Fruit fly (Drosophila melanogaster) whole organism, embryonic: ENCODE measurements around the gene Hrs.
A peak's percentile ranks its signal among the peaks of the same experiment; 100 is the strongest.

Experiments
- Abd-B ChIP-seq: fragments of 200-800 bp; sonication (Bioruptor generic); optimal IDR thresholded peaks from 2 replicates; lab custom pipeline; 2018; ENCODE audit warnings: missing biosample characterization, mild to moderate bottlenecking, missing genetic modification characterization, moderate library complexity
- Adf1 ChIP-seq: fragments of 200-800 bp; sonication (Bioruptor generic); IDR thresholded peaks from 2 replicates; pipeline ENCODE4 v1.3.6; 2022; ENCODE audit warnings: missing biosample characterization, missing genetic modification characterization
- Aef1 ChIP-seq: fragments of 200-800 bp; sonication (Bioruptor generic); IDR thresholded peaks from 3 replicates; pipeline ENCODE4 v1.3.6; 2022; ENCODE audit warnings: missing biosample characterization, missing genetic modification characterization
- CG10959 ChIP-seq: fragments of 200-800 bp; sonication (Bioruptor generic); IDR thresholded peaks from 2 replicates; pipeline ENCODE4 v1.3.6; 2022; ENCODE audit warnings: missing biosample characterization, missing genetic modification characterization
- CG12071 ChIP-seq: fragments of 200-800 bp; sonication (Bioruptor generic); optimal IDR thresholded peaks from 3 replicates; lab custom pipeline; 2018; ENCODE audit warnings: missing biosample characterization, mild to moderate bottlenecking, missing genetic modification characterization
- CG12104 ChIP-seq: fragments of 200-800 bp; sonication (Bioruptor generic); optimal IDR thresholded peaks from 3 replicates; lab custom pipeline; 2016; ENCODE audit warnings: missing biosample characterization, missing genetic modification characterization
- CG1233 ChIP-seq: fragments of 200-800 bp; sonication (Bioruptor generic); optimal IDR thresholded peaks from 4 replicates; lab custom pipeline; 2018; ENCODE audit warnings: missing biosample characterization, mild to moderate bottlenecking, missing genetic modification characterization
- CG12391 ChIP-seq: fragments of 200-800 bp; sonication (Bioruptor generic); optimal IDR thresholded peaks from 3 replicates; lab custom pipeline; 2018; ENCODE audit warnings: missing biosample characterization, mild to moderate bottlenecking, missing genetic modification characterization, moderate library complexity
- CG13624 ChIP-seq: fragments of 200-800 bp; sonication (Bioruptor generic); optimal IDR thresholded peaks from 2 replicates; lab custom pipeline; 2016; ENCODE audit warnings: missing biosample characterization, missing genetic modification characterization
- CG14710 ChIP-seq: fragments of 200-800 bp; sonication (Bioruptor generic); optimal IDR thresholded peaks from 3 replicates; lab custom pipeline; 2019; ENCODE audit warnings: missing biosample characterization, mild to moderate bottlenecking, missing genetic modification characterization, moderate library complexity
- CG17385 ChIP-seq: fragments of 200-800 bp; sonication (Bioruptor generic); optimal IDR thresholded peaks from 3 replicates; lab custom pipeline; 2018; ENCODE audit warnings: missing biosample characterization, mild to moderate bottlenecking, missing genetic modification characterization
- CG17612 ChIP-seq: fragments of 200-800 bp; sonication (Bioruptor generic); IDR thresholded peaks from 2 replicates; pipeline ENCODE4 v1.3.6; 2022; ENCODE audit warnings: missing biosample characterization, missing genetic modification characterization
- CG18011 ChIP-seq: fragments of 200-800 bp; sonication (Bioruptor generic); optimal IDR thresholded peaks from 2 replicates; lab custom pipeline; 2017; ENCODE audit warnings: missing biosample characterization, missing genetic modification characterization, mild to moderate bottlenecking, moderate library complexity, missing genotype
- CG18262 ChIP-seq: fragments of 200-800 bp; optimal IDR thresholded peaks from 3 replicates; lab custom pipeline; 2019; ENCODE audit warnings: missing biosample characterization, mild to moderate bottlenecking, missing genetic modification characterization, moderate library complexity
- CG2120 ChIP-seq: fragments of 200-800 bp; sonication (Bioruptor generic); optimal IDR thresholded peaks from 3 replicates; lab custom pipeline; 2016; ENCODE audit warnings: missing biosample characterization, missing genetic modification characterization
- CG32532 ChIP-seq: fragments of 200-800 bp; sonication (Bioruptor generic); IDR thresholded peaks from 2 replicates; pipeline ENCODE4 v1.3.6; 2022; ENCODE audit warnings: missing biosample characterization, missing genetic modification characterization
- CG4328 ChIP-seq: fragments of 200-800 bp; sonication (Bioruptor generic); optimal IDR thresholded peaks from 3 replicates; lab custom pipeline; 2017; ENCODE audit warnings: missing biosample characterization, missing genetic modification reagents, missing genetic modification characterization
- CG6654 ChIP-seq: fragments of 200-800 bp; sonication (Bioruptor generic); optimal IDR thresholded peaks from 2 replicates; lab custom pipeline; 2017; ENCODE audit warnings: missing biosample characterization, mild to moderate bottlenecking, missing genetic modification characterization
- CG6765 ChIP-seq: fragments of 200-800 bp; sonication (Bioruptor generic); optimal IDR thresholded peaks from 3 replicates; lab custom pipeline; 2017; ENCODE audit warnings: missing biosample characterization, mild to moderate bottlenecking, missing genetic modification characterization
- CG6854 ChIP-seq: fragments of 200-800 bp; sonication (Bioruptor generic); optimal IDR thresholded peaks from 3 replicates; lab custom pipeline; 2017; ENCODE audit warnings: missing biosample characterization, mild to moderate bottlenecking, missing genetic modification characterization
- CTCF ChIP-seq: fragments of 200-800 bp; sonication (Bioruptor generic); optimal IDR thresholded peaks from 2 replicates; lab custom pipeline; 2017; ENCODE audit warnings: missing biosample characterization, mild to moderate bottlenecking, missing genetic modification characterization, moderate library complexity
- HLHmδ ChIP-seq: fragments of 200-800 bp; sonication (Bioruptor generic); optimal IDR thresholded peaks from 2 replicates; lab custom pipeline; 2018; ENCODE audit warnings: missing biosample characterization, mild to moderate bottlenecking, missing genetic modification characterization, moderate library complexity
- Hr39 ChIP-seq: fragments of >200 bp; optimal IDR thresholded peaks from 2 replicates; lab custom pipeline; 2017
- Hsf ChIP-seq: fragments of 200-800 bp; sonication (Bioruptor generic); optimal IDR thresholded peaks from 3 replicates; lab custom pipeline; 2016; ENCODE audit warnings: missing biosample characterization, missing genetic modification characterization
- Kr ChIP-seq: fragments of 200-800 bp; sonication (Bioruptor generic); optimal IDR thresholded peaks from 2 replicates; lab custom pipeline; 2017; ENCODE audit warnings: missing biosample characterization, mild to moderate bottlenecking, missing genetic modification characterization
- Med ChIP-seq: fragments of 200-800 bp; sonication (Bioruptor generic); peaks from one replicate; lab custom pipeline; 2016; ENCODE audit warnings: missing biosample characterization, missing genetic modification characterization, mild to moderate bottlenecking, inconsistent platforms, moderate library complexity
- Mrtf ChIP-seq: fragments of 200-800 bp; sonication (Bioruptor generic); IDR thresholded peaks from 3 replicates; pipeline ENCODE4 v1.3.6; 2022; ENCODE audit warnings: missing biosample characterization, missing genetic modification characterization
- Myb ChIP-seq: fragments of 200-800 bp; sonication (Bioruptor generic); optimal IDR thresholded peaks from 2 replicates; lab custom pipeline; 2016; ENCODE audit warnings: missing biosample characterization, missing genetic modification characterization
- PHDP ChIP-seq: fragments of 200-800 bp; sonication (Bioruptor generic); optimal IDR thresholded peaks from 3 replicates; lab custom pipeline; 2018; ENCODE audit warnings: missing biosample characterization, mild to moderate bottlenecking, missing genetic modification characterization, moderate library complexity
- Side ChIP-seq: fragments of 200-800 bp; sonication (Bioruptor generic); optimal IDR thresholded peaks from 2 replicates; lab custom pipeline; 2016; ENCODE audit warnings: missing biosample characterization, missing genetic modification characterization
- TFAM ChIP-seq: fragments of 200-800 bp; sonication (Bioruptor generic); optimal IDR thresholded peaks from 2 replicates; lab custom pipeline; 2017; ENCODE audit warnings: missing biosample characterization, missing genetic modification characterization, inconsistent platforms
- Xbp1 ChIP-seq: fragments of 200-800 bp; sonication (Bioruptor generic); optimal IDR thresholded peaks from 3 replicates; lab custom pipeline; 2016; ENCODE audit warnings: missing biosample characterization, mild to moderate bottlenecking, missing genetic modification characterization
- ato ChIP-seq: fragments of 200-800 bp; sonication (Bioruptor generic); IDR thresholded peaks from 2 replicates; pipeline ENCODE4 v1.3.6; 2022; ENCODE audit warnings: missing biosample characterization, missing genetic modification characterization; ENCODE audit not compliant: partially characterized antibody
- caup ChIP-seq: fragments of 200-800 bp; sonication (Bioruptor generic); optimal IDR thresholded peaks from 3 replicates; lab custom pipeline; 2017; ENCODE audit warnings: missing biosample characterization, mild to moderate bottlenecking, missing genetic modification characterization, moderate library complexity; ENCODE audit not compliant: severe bottlenecking
- crc ChIP-seq: fragments of 200-800 bp; sonication (Bioruptor generic); optimal IDR thresholded peaks from 2 replicates; lab custom pipeline; 2016; ENCODE audit warnings: missing biosample characterization, missing genetic modification characterization
- eve ChIP-seq, 2 experiments: fragments of >200 bp; optimal IDR thresholded peaks; 2 replicates each; lab custom pipeline; 2017; ENCODE audit warnings: missing biosample characterization in 2 of 2, missing genetic modification characterization in 2 of 2
- fru ChIP-seq: fragments of >200 bp; optimal IDR thresholded peaks from 2 replicates; lab custom pipeline; 2017
- gce ChIP-seq: fragments of 200-800 bp; sonication (Bioruptor generic); IDR thresholded peaks from 3 replicates; pipeline ENCODE4 v1.3.6; 2022; ENCODE audit warnings: missing biosample characterization, missing genetic modification characterization
- hkb ChIP-seq, 2 experiments: fragments of 200-800 bp in 1 of 2; fragments of >200 bp in 1 of 2; sonication (Bioruptor generic) in 1 of 2; IDR thresholded peaks in 1 of 2; optimal IDR thresholded peaks in 1 of 2; 2 replicates each; pipeline versions ENCODE4 v1.3.6 to Lab custom; 2017 to 2022; ENCODE audit warnings: missing biosample characterization in 1 of 2, missing genetic modification characterization in 1 of 2
- kni ChIP-seq: fragments of 200-800 bp; sonication (Bioruptor generic); optimal IDR thresholded peaks from 3 replicates; lab custom pipeline; 2017; ENCODE audit warnings: mild to moderate bottlenecking, missing biosample characterization, missing genetic modification reagents, missing genetic modification characterization
- lab ChIP-seq: fragments of 200-800 bp; sonication (Bioruptor generic); optimal IDR thresholded peaks from 3 replicates; lab custom pipeline; 2017; ENCODE audit warnings: missing biosample characterization, missing genetic modification characterization, mild to moderate bottlenecking, moderate library complexity, missing genetic modification reagents
- so ChIP-seq: fragments of 200-800 bp; sonication (Bioruptor generic); IDR thresholded peaks from 3 replicates; pipeline ENCODE4 v1.3.6; 2022; ENCODE audit warnings: missing biosample characterization, missing genetic modification characterization
- ssp ChIP-seq: fragments of 200-800 bp; sonication (Bioruptor generic); IDR thresholded peaks from 2 replicates; pipeline ENCODE4 v1.3.6; 2022; ENCODE audit warnings: missing biosample characterization, missing genetic modification characterization
- tx ChIP-seq: fragments of 200-800 bp; sonication (Bioruptor generic); optimal IDR thresholded peaks from 2 replicates; lab custom pipeline; 2016; ENCODE audit warnings: missing biosample characterization, missing genetic modification characterization
- vfl ChIP-seq: fragments of 200-800 bp; sonication (Bioruptor generic); optimal IDR thresholded peaks from 2 replicates; lab custom pipeline; 2016; ENCODE audit warnings: missing biosample characterization, missing genetic modification characterization
- zfh1 ChIP-seq: fragments of 200-800 bp; sonication (Bioruptor generic); IDR thresholded peaks from 3 replicates; pipeline ENCODE4 v1.3.6; 2022; ENCODE audit warnings: missing biosample characterization, missing genetic modification characterization

Hrs gene

dm6 chr2L:2731370-2732138 is 8.2 kb upstream of the Hrs start (continued):
- TF ChIP-seq Kr (GFP tag; lab: Kevin White, UChicago), result no peak
- no peak for TF ChIP-seq ssp (GFP tag; lab: Robert Waterston, UW)
- TF ChIP-seq CG6854 (GFP tag; lab: Kevin White, UChicago), result no peak
- no peak for TF ChIP-seq Adf1 (GFP tag; lab: Robert Waterston, UW)
- no peak for TF ChIP-seq Side (GFP tag; lab: Kevin White, UChicago)
- no peak for TF ChIP-seq CG14710 (tag; lab: Kevin White, UChicago)
- no peak for TF ChIP-seq CG4328
- TF ChIP-seq CG10959 (GFP tag; lab: Robert Waterston, UW), result no peak

dm6 chr2L:2732139-2732830 is 7.5 kb upstream of the Hrs start:
- peak; percentile 71 for TF ChIP-seq CTCF (GFP tag; lab: Kevin White, UChicago)
- no peak for TF ChIP-seq Hr39 (lab: Kevin White, UChicago)
- peak in 1 of 2 experiments; percentile 65 for TF ChIP-seq eve (GFP tag; optimal IDR thresholded peaks at IDR 0.05; lab: Kevin White, UChicago)

- TF ChIP-seq CG18262 (tag; lab: Kevin White, UChicago) (peak; percentile 33), fru (lab: Kevin White, UChicago) (no peak), HLHmδ (GFP tag; lab: Kevin White, UChicago) (no peak), CG12071 (GFP tag; lab: Kevin White, UChicago) (peak; percentile 6), crc (GFP tag; lab: Kevin White, UChicago) (peak; percentile 26), gce (GFP tag; lab: Robert Waterston, UW) (no peak), Hsf (GFP tag; lab: Kevin White, UChicago) (peak; percentile 24), kni (GFP tag; lab: Kevin White, UChicago) (no peak), CG17385 (peak; percentile 45), Med (GFP tag; lab: Kevin White, UChicago) (peak; percentile 86), vfl (GFP tag; lab: Kevin White, UChicago) (peak; percentile 24), CG13624 (peak; percentile 67), ato (no peak), Xbp1 (GFP tag; lab: Kevin White, UChicago) (peak; percentile 31), hkb (optimal IDR thresholded peaks at IDR 0.05; lab: Kevin White, UChicago) (no peak), hkb (GFP tag; IDR thresholded peaks at IDR 0.05; lab: Robert Waterston, UW) (peak; percentile 31; the same call in 1 of the 2 replicates), TFAM (no peak), lab (GFP tag; lab: Kevin White, UChicago) (peak; percentile 74), zfh1 (GFP tag; lab: Robert Waterston, UW) (peak; percentile 40; the same call in 1 of the 3 replicates), CG12391 (tag; lab: Kevin White, UChicago) (peak; percentile 23), Mrtf (GFP tag; lab: Robert Waterston, UW) (0 out of 3 replicates have a peak, but pooled peaks have one; percentile 22), CG32532 (GFP tag; lab: Robert Waterston, UW) (peak; percentile 71), Abd-B (GFP tag; lab: Kevin White, UChicago) (peak; percentile 41), CG6654 (GFP tag; lab: Kevin White, UChicago) (no peak), caup (peak; percentile 4), PHDP (peak; percentile 52), CG18011 (peak; percentile 11), Myb (GFP tag; lab: Kevin White, UChicago) (peak; percentile 34), tx (GFP tag; lab: Kevin White, UChicago) (peak; percentile 2), CG6765 (GFP tag; lab: Kevin White, UChicago) (peak; percentile 27), CG2120 (GFP tag; lab: Kevin White, UChicago) (peak; percentile 86), Aef1 (peak; percentile 35; the same call in 2 of the 3 replicates), CG12104 (GFP tag; lab: Kevin White, UChicago) (peak; percentile 17), CG17612 (GFP tag; lab: Robert Waterston, UW) (no peak), so (peak; percentile 60; the same call in 2 of the 3 replicates), CG1233 (GFP tag; lab: Kevin White, UChicago) (peak; percentile 21)
Measured at dm6 chr2L:2734215-2734614, 5.6 kb upstream of the Hrs start.
